Worm (Caenorhabditis elegans) whole organism, mixed stage, embryonic: ENCODE data around the gene col-86.

Experiments used
- M03D4.4 ChIP-seq: sonication (generic microtip); optimal IDR thresholded peaks from 2 replicates; lab custom pipeline; 2017; ENCODE audit warnings: mild to moderate bottlenecking, missing genetic modification characterization, missing compliant biosample characterization
- bed-3 ChIP-seq: fragments of 200-800 bp; sonication (Bioruptor generic); optimal IDR thresholded peaks from 3 replicates; lab custom pipeline; 2018; ENCODE audit warnings: mild to moderate bottlenecking, missing genetic modification characterization, moderate library complexity, missing compliant biosample characterization
- blmp-1 ChIP-seq: fragments of 150-350 bp; optimal IDR thresholded peaks from 2 replicates; lab custom pipeline; 2014; ENCODE audit warnings: missing biosample characterization, missing genetic modification characterization
- ceh-39 ChIP-seq: fragments of 150-350 bp; optimal IDR thresholded peaks from 2 replicates; lab custom pipeline; 2014; ENCODE audit warnings: missing biosample characterization, missing genetic modification characterization
- ceh-43 ChIP-seq: fragments of 200-800 bp; sonication (Bioruptor generic); optimal IDR thresholded peaks from 2 replicates; lab custom pipeline; 2018; ENCODE audit warnings: mild to moderate bottlenecking, missing genetic modification characterization, moderate library complexity, missing compliant biosample characterization
- ceh-83 ChIP-seq: fragments of 200-800 bp; sonication (Bioruptor generic); optimal IDR thresholded peaks from 2 replicates; lab custom pipeline; 2018; ENCODE audit warnings: mild to moderate bottlenecking, missing genetic modification characterization, missing compliant biosample characterization
- ces-1 ChIP-seq: fragments of 150-350 bp; optimal IDR thresholded peaks from 2 replicates; lab custom pipeline; 2014; ENCODE audit warnings: missing biosample characterization, missing genetic modification reagents, missing genetic modification characterization
- cnd-1 ChIP-seq: fragments of 200-800 bp; sonication (Bioruptor generic); optimal IDR thresholded peaks from 2 replicates; lab custom pipeline; 2018; ENCODE audit warnings: mild to moderate bottlenecking, missing genetic modification characterization, missing compliant biosample characterization
- drap-1 ChIP-seq: fragments of 200-800 bp; sonication (Bioruptor generic); optimal IDR thresholded peaks from 3 replicates; lab custom pipeline; 2018; ENCODE audit warnings: mild to moderate bottlenecking, missing genetic modification characterization, missing compliant biosample characterization
- elt-1 ChIP-seq: sonication (generic microtip); optimal IDR thresholded peaks from 2 replicates; lab custom pipeline; 2017; ENCODE audit warnings: missing genetic modification characterization, mild to moderate bottlenecking, missing compliant biosample characterization, antibody characterized with exemption, moderate library complexity, borderline replicate concordance; ENCODE audit not compliant: insufficient read depth
- elt-3 ChIP-seq: fragments of 150-350 bp; optimal IDR thresholded peaks from 2 replicates; lab custom pipeline; 2014; ENCODE audit warnings: missing biosample characterization, missing genetic modification characterization
- flh-1 ChIP-seq: fragments of 200-800 bp; sonication (Bioruptor generic); optimal IDR thresholded peaks from 2 replicates; lab custom pipeline; 2018; ENCODE audit warnings: mild to moderate bottlenecking, missing genetic modification characterization, moderate library complexity, missing compliant biosample characterization
- ham-2 ChIP-seq: fragments of 200-800 bp; sonication (Bioruptor generic); optimal IDR thresholded peaks from 2 replicates; lab custom pipeline; 2018; ENCODE audit warnings: mild to moderate bottlenecking, missing genetic modification characterization, missing compliant biosample characterization
- hlh-1 ChIP-seq: fragments of 150-350 bp; optimal IDR thresholded peaks from 2 replicates; lab custom pipeline; 2014; ENCODE audit warnings: missing biosample characterization, missing genetic modification reagents, missing genetic modification characterization
- lin-13 ChIP-seq: fragments of 150-350 bp; optimal IDR thresholded peaks from 2 replicates; lab custom pipeline; 2014; ENCODE audit warnings: missing biosample characterization, missing genetic modification characterization
- lin-32 ChIP-seq: fragments of 200-800 bp; sonication (Bioruptor generic); optimal IDR thresholded peaks from 2 replicates; lab custom pipeline; 2018; ENCODE audit warnings: mild to moderate bottlenecking, missing genetic modification characterization, missing compliant biosample characterization
- lsy-2 ChIP-seq: fragments of 150-350 bp; optimal IDR thresholded peaks from 2 replicates; lab custom pipeline; 2014; ENCODE audit warnings: missing biosample characterization, missing genetic modification characterization
- mab-5 ChIP-seq: fragments of 150-350 bp; optimal IDR thresholded peaks from 2 replicates; lab custom pipeline; 2014; ENCODE audit warnings: missing biosample characterization, missing genetic modification characterization
- mep-1 ChIP-seq: fragments of 150-350 bp; optimal IDR thresholded peaks from 2 replicates; lab custom pipeline; 2017; ENCODE audit warnings: missing biosample characterization, missing genetic modification reagents, missing genetic modification characterization, inconsistent platforms
- mls-2 ChIP-seq: sonication (generic microtip); optimal IDR thresholded peaks from 2 replicates; lab custom pipeline; 2016; ENCODE audit warnings: mild to moderate bottlenecking, missing genetic modification characterization, moderate library complexity, missing compliant biosample characterization
- nhr-2 ChIP-seq: fragments of 150-350 bp; optimal IDR thresholded peaks from 2 replicates; lab custom pipeline; 2014; ENCODE audit warnings: missing biosample characterization, missing genetic modification characterization
- nhr-237 ChIP-seq: fragments of 150-350 bp; optimal IDR thresholded peaks from 2 replicates; lab custom pipeline; 2014; ENCODE audit warnings: missing biosample characterization, missing genetic modification characterization
- nhr-76 ChIP-seq: sonication (generic microtip); optimal IDR thresholded peaks from 2 replicates; lab custom pipeline; 2017; ENCODE audit warnings: missing biosample characterization, missing genetic modification characterization
- pha-4 ChIP-seq: fragments of 150-350 bp; optimal IDR thresholded peaks from 2 replicates; lab custom pipeline; 2018; ENCODE audit warnings: missing biosample characterization, missing genetic modification reagents, missing genetic modification characterization
- sem-2 ChIP-seq: fragments of 200-800 bp; sonication (Bioruptor generic); optimal IDR thresholded peaks from 2 replicates; lab custom pipeline; 2018; ENCODE audit warnings: mild to moderate bottlenecking, missing genetic modification characterization, missing compliant biosample characterization
- snpc-4 ChIP-seq: fragments of 150-350 bp; optimal IDR thresholded peaks from 2 replicates; lab custom pipeline; 2014; ENCODE audit warnings: missing biosample characterization, missing genetic modification characterization
- sptf-1 ChIP-seq: sonication (generic microtip); optimal IDR thresholded peaks from 2 replicates; lab custom pipeline; 2017; ENCODE audit warnings: mild to moderate bottlenecking, missing genetic modification characterization, moderate library complexity, missing compliant biosample characterization
- tbx-8 ChIP-seq: fragments of 200-800 bp; sonication (Bioruptor generic); optimal IDR thresholded peaks from 2 replicates; lab custom pipeline; 2018; ENCODE audit warnings: mild to moderate bottlenecking, missing genetic modification characterization, moderate library complexity, missing compliant biosample characterization
- unc-120 ChIP-seq: sonication (generic microtip); optimal IDR thresholded peaks from 2 replicates; lab custom pipeline; 2017; ENCODE audit warnings: missing genetic modification characterization, missing compliant biosample characterization; ENCODE audit not compliant: poor library complexity, severe bottlenecking
- unc-39 ChIP-seq: fragments of 150-350 bp; optimal IDR thresholded peaks from 2 replicates; lab custom pipeline; 2014; ENCODE audit warnings: missing biosample characterization, missing genetic modification characterization
- unc-62 ChIP-seq: fragments of 150-350 bp; optimal IDR thresholded peaks from 2 replicates; lab custom pipeline; 2014; ENCODE audit warnings: missing biosample characterization, missing genetic modification reagents, missing genetic modification characterization
- zip-8 ChIP-seq: fragments of 150-350 bp; optimal IDR thresholded peaks from 2 replicates; lab custom pipeline; 2014; ENCODE audit warnings: missing biosample characterization, missing genetic modification characterization
- ztf-11 ChIP-seq: fragments of 150-350 bp; optimal IDR thresholded peaks from 2 replicates; lab custom pipeline; 2014; ENCODE audit warnings: missing biosample characterization, missing genetic modification characterization

col-86 gene

ce11 chrII:13098175-13098574 lies at the start of gene col-86:
col-86 (minus strand) TSS chrII:13098275.
- TF ChIP-seq pha-4 (tag; lab: Kevin White, UChicago): no peak
- no peak for TF ChIP-seq flh-1
- no peak for TF ChIP-seq blmp-1
- no peak for TF ChIP-seq unc-62 (GFP tag; lab: Kevin White, UChicago)
- no peak for TF ChIP-seq unc-120 (tag; lab: Kevin White, UChicago)
- TF ChIP-seq mab-5 (tag; lab: Kevin White, UChicago): no peak
- TF ChIP-seq ham-2: no peak
- TF ChIP-seq sem-2 (GFP tag; lab: Kevin White, UChicago): no peak
- TF ChIP-seq elt-3 (tag; lab: Kevin White, UChicago): no peak
- no peak for TF ChIP-seq mep-1 (tag; lab: Kevin White, UChicago)
- TF ChIP-seq elt-1 (tag; lab: Kevin White, UChicago): no peak
- no peak for TF ChIP-seq M03D4.4

DNA sequence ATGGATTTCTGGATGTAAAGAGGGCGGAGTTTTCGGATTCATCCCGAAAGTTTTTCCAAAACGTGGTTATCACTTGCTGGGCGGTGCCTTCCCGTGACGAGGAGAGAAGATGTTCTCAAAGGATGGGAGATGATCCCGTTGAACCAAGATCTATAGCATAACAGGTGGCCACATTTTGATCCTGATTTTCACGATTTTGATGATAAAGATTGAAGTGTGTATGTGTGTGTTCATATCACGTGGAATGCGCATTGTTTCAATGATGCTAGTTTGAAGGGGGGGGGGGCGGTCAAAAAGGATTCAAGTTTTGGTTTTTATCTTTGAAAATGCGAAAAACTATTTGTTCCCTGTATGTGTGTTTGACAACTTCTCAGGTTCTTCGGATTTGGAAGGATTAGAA lies 47.1 kb upstream of the col-86 start, which contains the start of gene mltn-1:
Gene mltn-1, minus strand, starts transcription at position 22 of the 400 bp plus-strand sequence.
- TF ChIP-seq zip-8 (tag; lab: Kevin White, UChicago) (no peak), ztf-11 (tag; lab: Kevin White, UChicago) (no peak), nhr-2 (tag; lab: Kevin White, UChicago) (no peak), ceh-43 (no peak), ceh-83 (GFP tag; lab: Kevin White, UChicago) (no peak), cnd-1 (tag; lab: Kevin White, UChicago) (no peak), blmp-1 (no peak), nhr-237 (tag; lab: Kevin White, UChicago) (no peak), elt-1 (tag; lab: Kevin White, UChicago) (no peak), ceh-39 (tag; lab: Kevin White, UChicago) (no peak), nhr-76 (tag; lab: Kevin White, UChicago) (no peak), mls-2 (no peak)

- TF ChIP-seq M03D4.4 (no peak), flh-1 (no peak), drap-1 (no peak), unc-62 (GFP tag; lab: Kevin White, UChicago) (no peak), cnd-1 (tag; lab: Kevin White, UChicago) (no peak), sptf-1 (tag; lab: Kevin White, UChicago) (no peak), lin-13 (tag; lab: Kevin White, UChicago) (no peak), bed-3 (no peak), ces-1 (GFP tag; lab: Kevin White, UChicago) (no peak), zip-8 (tag; lab: Kevin White, UChicago) (no peak)
These were observed 44.3 kb upstream of the col-86 start for ce11 chrII:13142372-13142771.

ce11 chrII:13139573-13139972 lies 41.5 kb upstream of the col-86 start:
- TF ChIP-seq flh-1 (no peak), snpc-4 (no peak), unc-39 (no peak), pha-4 (tag; lab: Kevin White, UChicago) (no peak), lsy-2 (tag; lab: Kevin White, UChicago) (no peak), zip-8 (tag; lab: Kevin White, UChicago) (no peak)

- TF ChIP-seq unc-39 (no peak), pha-4 (tag; lab: Kevin White, UChicago) (no peak), zip-8 (tag; lab: Kevin White, UChicago) (no peak), tbx-8 (no peak)
These were observed 32.5 kb upstream of the col-86 start for ce11 chrII:13130576-13130975.

ce11 chrII:13129602-13130001 lies 31.5 kb upstream of the col-86 start, which contains the start of gene F29C12.6:
F29C12.6 (plus strand) TSS chrII:13129902.
- TF ChIP-seq ztf-11 (tag; lab: Kevin White, UChicago): no peak
- TF ChIP-seq ceh-39 (tag; lab: Kevin White, UChicago): no peak
- no peak for TF ChIP-seq tbx-8
- no peak for TF ChIP-seq unc-39
- no peak for TF ChIP-seq hlh-1 (tag; lab: Kevin White, UChicago)
- TF ChIP-seq elt-3 (tag; lab: Kevin White, UChicago): no peak
- TF ChIP-seq pha-4 (tag; lab: Kevin White, UChicago): no peak
- TF ChIP-seq lin-13 (tag; lab: Kevin White, UChicago): no peak
- no peak for TF ChIP-seq lin-32
